Fruit fly (Drosophila melanogaster): Measurements from ENCODE around the gene Sr-CIV.

Sr-CIV gene

dm6 chr2L:3524729-3525181, 899 bp upstream of the Sr-CIV start, which contains the start of gene CG8852 (continued):
- TF ChIP-seq trem (tag; optimal IDR thresholded peaks at IDR 0.05) (no peak), CG7987 (GFP tag; optimal IDR thresholded peaks at IDR 0.05) (no peak), Nf-YA (GFP tag; IDR thresholded peaks at IDR 0.05) (no peak), CG13123 (GFP tag; optimal IDR thresholded peaks at IDR 0.05) (no peak), CG4328 (GFP tag; optimal IDR thresholded peaks at IDR 0.05) (peak; percentile 12), CG12391 (tag; optimal IDR thresholded peaks at IDR 0.05) (peak; percentile 32), CG12942 (GFP tag; optimal IDR thresholded peaks at IDR 0.05) (peak; percentile 6), CG1832 (GFP tag; optimal IDR thresholded peaks at IDR 0.05) (no peak), CG8281 (tag; optimal IDR thresholded peaks at IDR 0.05) (no peak), Rfx (GFP tag; IDR thresholded peaks at IDR 0.05) (peak; percentile 60; the same call in 1 of the 2 replicates), CG7372 (GFP tag; IDR thresholded peaks at IDR 0.05) (0 out of 2 replicates have a peak, but pooled peaks have one; percentile 8), E2f2 (GFP tag; IDR thresholded peaks at IDR 0.05) (0 out of 2 replicates have a peak, but pooled peaks have one; percentile 34), so (GFP tag; IDR thresholded peaks at IDR 0.05) (0 out of 3 replicates have a peak, but pooled peaks have one; percentile 13), CG11247 (GFP tag; IDR thresholded peaks at IDR 0.05) (no peak), CG34224 (GFP tag; IDR thresholded peaks at IDR 0.05; ENCODE audit: partially characterized antibody) (no peak), Taf1 (GFP tag; IDR thresholded peaks at IDR 0.05) (no peak), BEAF-32 (GFP tag; optimal IDR thresholded peaks at IDR 0.05) (no peak), fd96Cb (tag; optimal IDR thresholded peaks at IDR 0.05) (peak; percentile 18), btn (GFP tag; optimal IDR thresholded peaks at IDR 0.05) (no peak), Dek (tag; optimal IDR thresholded peaks at IDR 0.05) (peak; percentile 0), CG14014 (GFP tag; IDR thresholded peaks at IDR 0.05) (0 out of 2 replicates have a peak, but pooled peaks have one; percentile 41), Blimp-1 (GFP tag; optimal IDR thresholded peaks at IDR 0.05) (no peak), Hr78 (GFP tag; optimal IDR thresholded peaks at IDR 0.05) (no peak), PHDP (tag; optimal IDR thresholded peaks at IDR 0.05) (no peak), ci (GFP tag; IDR thresholded peaks at IDR 0.05) (0 out of 3 replicates have a peak, but pooled peaks have one; percentile 29), Oaz (GFP tag; IDR thresholded peaks at IDR 0.05) (no peak), lmd (GFP tag; IDR thresholded peaks at IDR 0.05) (peak; percentile 39; the same call in 1 of the 2 replicates), Meics (GFP tag; optimal IDR thresholded peaks at IDR 0.05) (peak; percentile 31), YL-1 (GFP tag; optimal IDR thresholded peaks at IDR 0.05) (no peak), bcd (GFP tag; optimal IDR thresholded peaks at IDR 0.05) (peak; percentile 31), zfh1 (GFP tag; IDR thresholded peaks at IDR 0.05) (0 out of 3 replicates have a peak, but pooled peaks have one; percentile 27), CG6765 (GFP tag; optimal IDR thresholded peaks at IDR 0.05) (peak; percentile 16), phol (tag; optimal IDR thresholded peaks at IDR 0.05) (no peak), jumu (GFP tag; optimal IDR thresholded peaks at IDR 0.05) (no peak), CG11093 (GFP tag; IDR thresholded peaks at IDR 0.05) (0 out of 3 replicates have a peak, but pooled peaks have one; percentile 8), CG8388 (GFP tag; optimal IDR thresholded peaks at IDR 0.05) (no peak), seq (GFP tag; IDR thresholded peaks at IDR 0.05) (0 out of 2 replicates have a peak, but pooled peaks have one; percentile 21), HLH54F (GFP tag; optimal IDR thresholded peaks at IDR 0.05) (no peak), CG10543 (GFP tag; optimal IDR thresholded peaks at IDR 0.05) (peak; percentile 44), twi (tag; optimal IDR thresholded peaks at IDR 0.05) (no peak), Gug (GFP tag; IDR thresholded peaks at IDR 0.05) (0 out of 4 replicates have a peak, but pooled peaks have one; percentile 34), Xbp1 (GFP tag; optimal IDR thresholded peaks at IDR 0.05) (peak; percentile 34), CG12071 (GFP tag; optimal IDR thresholded peaks at IDR 0.05) (no peak), CG8359 (GFP tag; optimal IDR thresholded peaks at IDR 0.05; ENCODE audit: borderline replicate concordance) (no peak), CG13894 (tag; optimal IDR thresholded peaks at IDR 0.05) (no peak), CG4282 (GFP tag; optimal IDR thresholded peaks at IDR 0.05) (no peak), ind (GFP tag; optimal IDR thresholded peaks at IDR 0.05) (peak; percentile 30), CG12219 (GFP tag; optimal IDR thresholded peaks at IDR 0.05) (no peak), Hsf (GFP tag; optimal IDR thresholded peaks at IDR 0.05) (peak; percentile 11), CG9932 (GFP tag; IDR thresholded peaks at IDR 0.05) (peak; percentile 60)

Measured in whole organism, embryonic.